Worm (Caenorhabditis elegans) whole organism, early embryonic: Measurements from ENCODE around the gene F44E2.8.

Experiments
- B0310.2 ChIP-seq: sonication (generic microtip); optimal IDR thresholded peaks from 2 replicates; lab custom pipeline; 2016; ENCODE audit warnings: mild to moderate bottlenecking, missing genetic modification characterization, missing compliant biosample characterization
- ama-1 ChIP-seq: fragments of 150-350 bp; optimal IDR thresholded peaks from 2 replicates; lab custom pipeline; 2014
- ceh-13 ChIP-seq: fragments of 200-800 bp; sonication (Bioruptor generic); optimal IDR thresholded peaks from 2 replicates; lab custom pipeline; 2018; ENCODE audit warnings: mild to moderate bottlenecking, missing genetic modification characterization, missing compliant biosample characterization
- ceh-36 ChIP-seq: sonication (generic microtip); optimal IDR thresholded peaks from 2 replicates; lab custom pipeline; 2016; ENCODE audit warnings: missing genetic modification characterization, inconsistent platforms, missing compliant biosample characterization
- ets-7 ChIP-seq: sonication (generic microtip); optimal IDR thresholded peaks from 2 replicates; lab custom pipeline; 2016; ENCODE audit warnings: missing genotype, missing genetic modification characterization, missing compliant biosample characterization
- scrt-1 ChIP-seq: fragments of 200-800 bp; sonication (Bioruptor generic); IDR thresholded peaks from 2 replicates; pipeline ENCODE4 v1.3.6; 2022; ENCODE audit warnings: missing genetic modification characterization, missing compliant biosample characterization
- tbx-11 ChIP-seq: fragments of 200-800 bp; sonication (Bioruptor generic); IDR thresholded peaks from 2 replicates; pipeline ENCODE4 v1.3.6; 2022; ENCODE audit warnings: missing genetic modification characterization, missing compliant biosample characterization
- tbx-37 ChIP-seq: fragments of 200-800 bp; sonication (Bioruptor generic); conservative IDR thresholded peaks from 2 replicates; pipeline ENCODE4 v1.3.6; 2022; ENCODE audit warnings: missing genetic modification reagents, missing genetic modification characterization, missing compliant biosample characterization
- tra-4 ChIP-seq: sonication (generic microtip); optimal IDR thresholded peaks from 2 replicates; lab custom pipeline; 2017; ENCODE audit warnings: missing genetic modification characterization, missing compliant biosample characterization

DNA sequence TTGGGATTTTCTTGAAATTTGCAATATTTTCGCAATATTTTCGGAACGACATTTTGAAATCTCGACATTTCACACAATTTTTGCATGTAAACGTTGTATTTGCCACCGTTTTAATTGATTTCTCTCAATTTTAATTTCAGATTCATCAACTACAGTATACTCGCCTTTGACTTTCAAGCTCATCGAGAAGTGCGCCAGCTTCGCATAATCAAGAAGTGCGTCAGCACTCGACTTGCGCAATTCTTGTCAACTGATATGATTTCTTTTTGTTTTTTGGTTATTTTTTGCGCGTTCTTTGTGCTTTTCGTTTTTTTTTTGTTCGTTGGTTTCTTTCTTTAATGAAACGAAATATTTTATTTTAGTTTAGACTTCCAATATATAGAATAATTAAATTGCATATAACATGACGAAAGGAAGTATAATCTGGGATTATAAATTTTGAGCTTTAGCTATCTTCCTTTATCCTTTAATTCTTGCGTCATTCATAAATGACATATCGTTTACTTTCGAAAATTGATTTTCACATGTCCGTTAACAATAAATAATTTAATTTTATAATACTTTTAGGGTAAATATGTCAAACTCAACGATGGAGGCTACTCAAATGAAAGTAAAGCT is 37.6 kb upstream of the F44E2.8 start, which contains the start of gene famh-136:
- no peak for TF ChIP-seq ets-7 (tag; lab: Kevin White, UChicago)
- TF ChIP-seq tbx-11, result 0 out of 2 replicates have a peak, but pooled peaks have one; percentile 12
- TF ChIP-seq ama-1 (lab: Kevin White, UChicago), result no peak
- no peak for TF ChIP-seq tra-4 (tag; lab: Kevin White, UChicago)
- no peak for TF ChIP-seq B0310.2
- peak; percentile 57; the same call in 1 of the 2 replicates for TF ChIP-seq scrt-1 (GFP tag; lab: Robert Waterston, UW)
- no peak; the same call in 1 of the 2 replicates for TF ChIP-seq tbx-37 (GFP tag; lab: Robert Waterston, UW)
- peak; percentile 12 for TF ChIP-seq ceh-36 (tag; lab: Kevin White, UChicago)
- no peak for TF ChIP-seq ceh-13 (GFP tag; lab: Kevin White, UChicago)
